Worm (Caenorhabditis elegans): ENCODE measurements around the gene dod-21.

DNA sequence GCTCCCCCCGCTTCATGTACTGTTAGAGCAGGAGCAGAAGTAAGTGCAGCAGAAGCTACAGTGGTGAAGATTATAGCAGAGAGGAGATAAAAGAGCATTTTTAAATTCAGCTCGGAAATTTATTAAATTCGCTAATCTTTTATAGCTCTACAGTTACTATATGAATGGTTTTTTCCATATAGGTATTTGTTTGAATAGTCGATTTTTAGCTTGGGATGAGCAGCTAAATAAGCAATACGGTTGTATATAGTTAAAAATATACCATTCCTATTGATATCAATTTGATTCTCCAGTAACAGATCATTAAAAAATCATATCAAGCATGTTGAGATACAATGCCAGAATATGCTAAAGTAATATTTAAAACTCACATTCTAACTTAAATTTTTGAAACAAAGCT, 9.9 kb upstream of the dod-21 start, which contains the start of gene srlf-5:
- TF ChIP-seq dpl-1 (GFP tag; optimal IDR thresholded peaks at IDR 0.05), result no peak
- TF ChIP-seq ceh-82 (tag; optimal IDR thresholded peaks at IDR 0.05), result no peak
- TF ChIP-seq lin-13 (GFP tag; optimal IDR thresholded peaks at IDR 0.05), result no peak
- TF ChIP-seq lin-39 (tag; optimal IDR thresholded peaks at IDR 0.05), result no peak
- no peak for TF ChIP-seq lin-1 (GFP tag; IDR thresholded peaks at IDR 0.05)
- TF ChIP-seq nhr-77 (tag; optimal IDR thresholded peaks at IDR 0.05), result no peak
- TF ChIP-seq ZK337.2 (GFP tag; IDR thresholded peaks at IDR 0.05), result no peak
- TF ChIP-seq mxl-3 (GFP tag; optimal IDR thresholded peaks at IDR 0.05), result no peak
- no peak for TF ChIP-seq nhr-28 (tag; optimal IDR thresholded peaks at IDR 0.05)
- TF ChIP-seq fos-1 (tag; optimal IDR thresholded peaks at IDR 0.05), result no peak
- TF ChIP-seq Y48G9A.11 (GFP tag; IDR thresholded peaks at IDR 0.05), result no peak
- TF ChIP-seq pqm-1 (tag; optimal IDR thresholded peaks at IDR 0.05), result no peak
- no peak for TF ChIP-seq nhr-237 (tag; optimal IDR thresholded peaks at IDR 0.05)

Measured in whole organism, L4 larva.